Fruit fly (Drosophila melanogaster): ENCODE data around the gene CG4757.

Gene CG4757

DNA sequence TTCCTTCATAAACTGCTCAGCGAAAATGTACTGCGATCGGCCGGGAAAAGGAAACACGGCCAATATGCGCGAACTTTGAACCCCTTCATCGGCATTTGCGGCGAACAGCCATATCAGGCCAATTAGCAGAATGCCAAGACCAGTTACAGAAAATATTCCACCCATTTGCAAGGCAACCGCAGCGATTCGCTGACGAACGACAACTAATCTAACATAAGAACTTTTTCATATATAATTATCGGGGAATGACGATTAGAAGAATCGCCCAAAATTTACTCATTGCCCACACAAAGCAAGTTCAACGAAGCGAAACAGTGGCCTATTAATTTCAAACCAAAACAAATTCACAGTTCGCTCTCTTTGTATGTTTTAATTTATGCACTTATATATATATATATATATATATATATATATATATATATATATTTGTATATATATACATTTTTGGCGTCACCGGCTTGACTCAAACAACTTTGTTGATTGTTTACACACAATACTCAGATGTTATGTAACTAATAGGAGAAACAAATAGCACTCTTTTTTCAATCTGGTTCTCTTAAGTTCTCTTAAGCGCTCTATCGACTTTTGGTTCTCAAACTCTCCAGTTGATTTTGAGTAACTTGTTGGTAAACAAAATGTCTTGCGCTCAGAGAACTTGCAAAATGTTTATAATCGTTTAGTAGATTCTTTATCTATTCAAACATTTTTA, 11.6 kb downstream of the CG4757 start, which contains the start of gene Ugt35A1:
Gene Ugt35A1 (minus strand): TSS at position 205 of the 709 bp plus-strand sequence.
- peak; percentile 92 for TF ChIP-seq kay (GFP tag; ENCODE audit: borderline replicate concordance)
- TF ChIP-seq cic (GFP tag; optimal IDR thresholded peaks at IDR 0.05), result no peak
- TF ChIP-seq CG12768 (GFP tag; optimal IDR thresholded peaks at IDR 0.05), result peak; percentile 3
- TF ChIP-seq CG1620 (GFP tag; optimal IDR thresholded peaks at IDR 0.05), result no peak

- TF ChIP-seq pad (GFP tag; optimal IDR thresholded peaks at IDR 0.05), result no peak
- no peak for TF ChIP-seq bab1 (GFP tag; optimal IDR thresholded peaks at IDR 0.05)
- TF ChIP-seq CG5204 (GFP tag; optimal IDR thresholded peaks at IDR 0.05), result no peak
- TF ChIP-seq toe (GFP tag; optimal IDR thresholded peaks at IDR 0.05), result no peak
- TF ChIP-seq Hr96 (GFP tag; optimal IDR thresholded peaks at IDR 0.05), result no peak
- peak; percentile 42 for TF ChIP-seq CG12768 (GFP tag; optimal IDR thresholded peaks at IDR 0.05)
- peak; percentile 45 for TF ChIP-seq CG14711 (tag; optimal IDR thresholded peaks at IDR 0.05)
- TF ChIP-seq CG1620 (GFP tag; optimal IDR thresholded peaks at IDR 0.05), result no peak
- peak; percentile 32 for TF ChIP-seq CG7101 (tag; optimal IDR thresholded peaks at IDR 0.05)
- peak; percentile 51 for TF ChIP-seq CG11617 (GFP tag; optimal IDR thresholded peaks at IDR 0.05)
- peak; percentile 67 for TF ChIP-seq CG33017 (tag; optimal IDR thresholded peaks at IDR 0.05)
- no peak for TF ChIP-seq ovo (GFP tag; optimal IDR thresholded peaks at IDR 0.05)
- no peak for TF ChIP-seq Clk (GFP tag; optimal IDR thresholded peaks at IDR 0.05)
- TF ChIP-seq Crg-1 (GFP tag; optimal IDR thresholded peaks at IDR 0.05), result no peak
- TF ChIP-seq Mnt (GFP tag; optimal IDR thresholded peaks at IDR 0.05), result no peak
- peak; percentile 74 for TF ChIP-seq cic (GFP tag; optimal IDR thresholded peaks at IDR 0.05)
- no peak for TF ChIP-seq cnc (optimal IDR thresholded peaks at IDR 0.05)
- peak; percentile 58 for TF ChIP-seq kay (GFP tag; ENCODE audit: borderline replicate concordance)
- peak; percentile 59 for TF ChIP-seq CG7045 (GFP tag; optimal IDR thresholded peaks at IDR 0.05)
- TF ChIP-seq tj (GFP tag; optimal IDR thresholded peaks at IDR 0.05), result peak; percentile 14
Measured at dm6 chr3R:11173169-11173506, 12.1 kb downstream of the CG4757 start.

dm6 chr3R:11175308-11175707, 14.3 kb downstream of the CG4757 start, which contains the start of the genes Ugt304A1 and Ugt303A1:
Gene Ugt304A1 (minus strand): TSS chr3R:11175408.
Gene Ugt303A1 (plus strand): TSS chr3R:11175529.
- TF ChIP-seq CG7045 (GFP tag; optimal IDR thresholded peaks at IDR 0.05), result no peak
- peak; percentile 18 for TF ChIP-seq cic (GFP tag; optimal IDR thresholded peaks at IDR 0.05)
- no peak for TF ChIP-seq toe (GFP tag; optimal IDR thresholded peaks at IDR 0.05)

- TF ChIP-seq cnc (optimal IDR thresholded peaks at IDR 0.05) (no peak), toe (GFP tag; optimal IDR thresholded peaks at IDR 0.05) (no peak), Crg-1 (GFP tag; optimal IDR thresholded peaks at IDR 0.05) (no peak), CG33017 (tag; optimal IDR thresholded peaks at IDR 0.05) (no peak), CG12768 (GFP tag; optimal IDR thresholded peaks at IDR 0.05) (no peak), kay (GFP tag; ENCODE audit: borderline replicate concordance) (no peak), CG5204 (GFP tag; optimal IDR thresholded peaks at IDR 0.05) (no peak)
Measured at dm6 chr3R:11175777-11176176, 14.8 kb downstream of the CG4757 start.

- no peak for TF ChIP-seq CG12768 (GFP tag; optimal IDR thresholded peaks at IDR 0.05)
- TF ChIP-seq Clk (GFP tag; optimal IDR thresholded peaks at IDR 0.05), result no peak
- no peak for TF ChIP-seq cnc (optimal IDR thresholded peaks at IDR 0.05)
- no peak for TF ChIP-seq CG1620 (GFP tag; optimal IDR thresholded peaks at IDR 0.05)
- TF ChIP-seq Mnt (GFP tag; optimal IDR thresholded peaks at IDR 0.05), result no peak
- no peak for TF ChIP-seq Crg-1 (GFP tag; optimal IDR thresholded peaks at IDR 0.05)
- TF ChIP-seq CG11617 (GFP tag; optimal IDR thresholded peaks at IDR 0.05), result no peak
- no peak for TF ChIP-seq tj (GFP tag; optimal IDR thresholded peaks at IDR 0.05)
- TF ChIP-seq CG14711 (tag; optimal IDR thresholded peaks at IDR 0.05), result no peak
- TF ChIP-seq Hr96 (GFP tag; optimal IDR thresholded peaks at IDR 0.05), result no peak
Measured at dm6 chr3R:11177579-11177978, 16.6 kb downstream of the CG4757 start.

dm6 chr3R:11178300-11178699, 17.3 kb downstream of the CG4757 start:
- TF ChIP-seq CG7101 (tag; optimal IDR thresholded peaks at IDR 0.05) (peak; percentile 53), CG14711 (tag; optimal IDR thresholded peaks at IDR 0.05) (peak; percentile 36), Crg-1 (GFP tag; optimal IDR thresholded peaks at IDR 0.05) (no peak), CG12768 (GFP tag; optimal IDR thresholded peaks at IDR 0.05) (peak; percentile 66), ovo (GFP tag; optimal IDR thresholded peaks at IDR 0.05) (no peak), toe (GFP tag; optimal IDR thresholded peaks at IDR 0.05) (no peak), Mnt (GFP tag; optimal IDR thresholded peaks at IDR 0.05) (peak; percentile 2), tj (GFP tag; optimal IDR thresholded peaks at IDR 0.05) (no peak), Clk (GFP tag; optimal IDR thresholded peaks at IDR 0.05) (no peak), Hr96 (GFP tag; optimal IDR thresholded peaks at IDR 0.05) (no peak), pad (GFP tag; optimal IDR thresholded peaks at IDR 0.05) (no peak), cic (GFP tag; optimal IDR thresholded peaks at IDR 0.05) (peak; percentile 60), CG1620 (GFP tag; optimal IDR thresholded peaks at IDR 0.05) (no peak), CG11617 (GFP tag; optimal IDR thresholded peaks at IDR 0.05) (peak; percentile 9), CG5204 (GFP tag; optimal IDR thresholded peaks at IDR 0.05) (peak; percentile 12), kay (GFP tag; ENCODE audit: borderline replicate concordance) (peak; percentile 59), bab1 (GFP tag; optimal IDR thresholded peaks at IDR 0.05) (no peak), cnc (optimal IDR thresholded peaks at IDR 0.05) (no peak), CG33017 (tag; optimal IDR thresholded peaks at IDR 0.05) (peak; percentile 33), CG7045 (GFP tag; optimal IDR thresholded peaks at IDR 0.05) (peak; percentile 49)

dm6 chr3R:11195792-11196191, 34.8 kb downstream of the CG4757 start, which contains the start of gene CG18577:
Gene CG18577 (plus strand): TSS chr3R:11196092.
- TF ChIP-seq tj (GFP tag; optimal IDR thresholded peaks at IDR 0.05) (no peak), cic (GFP tag; optimal IDR thresholded peaks at IDR 0.05) (peak; percentile 80)
